Fruit fly (Drosophila melanogaster): ENCODE measurements around the gene CenG1A.

Gene CenG1A

DNA sequence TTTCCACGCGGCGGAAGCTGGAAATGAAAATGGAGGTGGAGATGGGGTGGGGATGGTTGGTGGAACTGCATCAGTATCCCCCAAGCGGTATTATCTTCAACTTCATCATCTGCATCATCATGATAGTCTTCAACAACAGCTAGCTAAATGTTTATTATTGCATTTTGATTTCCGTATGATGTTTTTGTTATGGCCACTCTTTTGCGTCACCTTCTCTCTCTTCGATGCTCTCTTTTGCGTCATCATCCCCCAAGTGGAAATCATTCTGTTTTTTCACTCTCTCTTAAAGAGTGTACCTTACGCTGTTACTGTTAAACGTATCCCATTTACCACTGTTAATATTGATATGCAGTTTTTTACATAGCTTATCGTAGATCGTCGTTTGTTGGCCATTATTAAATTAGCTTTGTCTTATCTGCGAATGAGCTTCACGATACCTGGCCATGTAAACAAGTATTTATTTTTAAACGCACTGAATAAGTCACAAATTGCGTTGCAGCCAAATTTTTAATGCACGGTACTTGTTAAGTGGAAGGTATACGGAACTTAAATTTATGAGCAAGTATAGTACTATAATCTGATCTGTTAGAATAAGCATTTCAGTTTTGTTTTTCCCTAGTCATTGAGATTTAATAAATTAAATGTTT is 42.7 kb downstream of the CenG1A start:
- TF ChIP-seq svp (GFP tag) (no peak), CG8119 (GFP tag; IDR thresholded peaks at IDR 0.05) (no peak), Sox15 (GFP tag; optimal IDR thresholded peaks at IDR 0.05) (no peak), salr (GFP tag; optimal IDR thresholded peaks at IDR 0.05) (no peak), Hr38 (GFP tag; optimal IDR thresholded peaks at IDR 0.05) (no peak), OdsH (GFP tag; optimal IDR thresholded peaks at IDR 0.05) (no peak), Eip78C (GFP tag) (peak; percentile 81), vri (GFP tag; optimal IDR thresholded peaks at IDR 0.05) (peak; percentile 3), CG8632 (GFP tag; optimal IDR thresholded peaks at IDR 0.05) (no peak), pdm3 (GFP tag; optimal IDR thresholded peaks at IDR 0.05) (no peak), CG11902 (GFP tag; optimal IDR thresholded peaks at IDR 0.05) (no peak), CG32006 (GFP tag; optimal IDR thresholded peaks at IDR 0.05) (no peak), CG7368 (GFP tag; optimal IDR thresholded peaks at IDR 0.05) (no peak), Blimp-1 (GFP tag; optimal IDR thresholded peaks at IDR 0.05) (no peak), CG10669 (GFP tag; optimal IDR thresholded peaks at IDR 0.05) (no peak)

dm6 chr2L:13878801-13879200 is 43.4 kb downstream of the CenG1A start:
- TF ChIP-seq CG1621 (tag; optimal IDR thresholded peaks at IDR 0.05) = no peak
- no peak for TF ChIP-seq acj6 (GFP tag; optimal IDR thresholded peaks at IDR 0.05)
- TF ChIP-seq CG9139 (GFP tag; optimal IDR thresholded peaks at IDR 0.05) = peak; percentile 17
- TF ChIP-seq Hr4 (GFP tag; optimal IDR thresholded peaks at IDR 0.05) = no peak
- TF ChIP-seq CG16779 (tag; optimal IDR thresholded peaks at IDR 0.05) = peak; percentile 30
- TF ChIP-seq Ets21C (GFP tag; optimal IDR thresholded peaks at IDR 0.05) = no peak
- TF ChIP-seq salr (GFP tag; optimal IDR thresholded peaks at IDR 0.05) = no peak
- TF ChIP-seq CG3032 (tag; optimal IDR thresholded peaks at IDR 0.05) = no peak
- TF ChIP-seq Smox (GFP tag; optimal IDR thresholded peaks at IDR 0.05) = no peak
- peak; percentile 6 for TF ChIP-seq CG6276 (GFP tag; optimal IDR thresholded peaks at IDR 0.05)
- peak; percentile 39 for TF ChIP-seq dsx (GFP tag; optimal IDR thresholded peaks at IDR 0.05; ENCODE audit: poor library complexity, severe bottlenecking)
- TF ChIP-seq Sox15 (GFP tag; optimal IDR thresholded peaks at IDR 0.05) = no peak
- TF ChIP-seq OdsH (GFP tag; optimal IDR thresholded peaks at IDR 0.05) = no peak
- TF ChIP-seq dac (GFP tag; optimal IDR thresholded peaks at IDR 0.05) = no peak
- TF ChIP-seq topi (GFP tag; optimal IDR thresholded peaks at IDR 0.05) = no peak
- no peak for TF ChIP-seq spab (GFP tag; optimal IDR thresholded peaks at IDR 0.05)
- TF ChIP-seq eg (GFP tag; IDR thresholded peaks at IDR 0.05) = peak; percentile 64; the same call in 2 of the 3 replicates
- no peak for TF ChIP-seq Ets96B (tag; optimal IDR thresholded peaks at IDR 0.05)
- TF ChIP-seq CG6163 (GFP tag; IDR thresholded peaks at IDR 0.05) = peak; percentile 41; the same call in 2 of the 3 replicates
- TF ChIP-seq Met (GFP tag; optimal IDR thresholded peaks at IDR 0.05) = no peak
- peak; percentile 12 to 25 for TF ChIP-seq ss (GFP tag; optimal IDR thresholded peaks at IDR 0.05)
- no peak for TF ChIP-seq CG31627 (GFP tag; optimal IDR thresholded peaks at IDR 0.05)
- TF ChIP-seq lz (GFP tag; optimal IDR thresholded peaks at IDR 0.05) = no peak
- peak; percentile 26; the same call in 1 of the 2 replicates for TF ChIP-seq Gug (GFP tag; IDR thresholded peaks at IDR 0.05)
- TF ChIP-seq Sox102F (GFP tag; optimal IDR thresholded peaks at IDR 0.05) = peak; percentile 3
- TF ChIP-seq Blimp-1 (GFP tag; optimal IDR thresholded peaks at IDR 0.05) = no peak
- peak; percentile 18 for TF ChIP-seq CG7368 (GFP tag; optimal IDR thresholded peaks at IDR 0.05)
- no peak for TF ChIP-seq CG6792 (GFP tag; optimal IDR thresholded peaks at IDR 0.05)
- peak; percentile 43 for TF ChIP-seq CG6854 (GFP tag; optimal IDR thresholded peaks at IDR 0.05)
- peak; percentile 71 for TF ChIP-seq vri (GFP tag; optimal IDR thresholded peaks at IDR 0.05)
- TF ChIP-seq CG15336 (GFP tag; IDR thresholded peaks at IDR 0.05) = no peak
- TF ChIP-seq CG11902 (GFP tag; optimal IDR thresholded peaks at IDR 0.05) = no peak
- no peak for TF ChIP-seq achi (GFP tag; optimal IDR thresholded peaks at IDR 0.05)
- no peak for TF ChIP-seq CG11762 (GFP tag; optimal IDR thresholded peaks at IDR 0.05; ENCODE audit: insufficient read depth)
- TF ChIP-seq Lpt (GFP tag; optimal IDR thresholded peaks at IDR 0.05) = no peak
- no peak for TF ChIP-seq CG10669 (GFP tag; optimal IDR thresholded peaks at IDR 0.05)
- no peak for TF ChIP-seq CG11294 (GFP tag; IDR thresholded peaks at IDR 0.05)
- TF ChIP-seq esn (GFP tag; optimal IDR thresholded peaks at IDR 0.05) = peak; percentile 12
- peak; percentile 48 for TF ChIP-seq fkh (GFP tag; optimal IDR thresholded peaks at IDR 0.05)
- no peak for TF ChIP-seq CG8319 (GFP tag; optimal IDR thresholded peaks at IDR 0.05)
- peak; percentile 44 for TF ChIP-seq svp (GFP tag)
- no peak for TF ChIP-seq fd59A (GFP tag; optimal IDR thresholded peaks at IDR 0.05)
- TF ChIP-seq net (GFP tag; optimal IDR thresholded peaks at IDR 0.05) = peak; percentile 7

Data from whole organism, prepupa.